Worm (Caenorhabditis elegans): ENCODE measurements around the gene F49F1.11.
A peak's percentile ranks its signal among the peaks of the same experiment; 100 is the strongest.

The F49F1.11 gene

DNA sequence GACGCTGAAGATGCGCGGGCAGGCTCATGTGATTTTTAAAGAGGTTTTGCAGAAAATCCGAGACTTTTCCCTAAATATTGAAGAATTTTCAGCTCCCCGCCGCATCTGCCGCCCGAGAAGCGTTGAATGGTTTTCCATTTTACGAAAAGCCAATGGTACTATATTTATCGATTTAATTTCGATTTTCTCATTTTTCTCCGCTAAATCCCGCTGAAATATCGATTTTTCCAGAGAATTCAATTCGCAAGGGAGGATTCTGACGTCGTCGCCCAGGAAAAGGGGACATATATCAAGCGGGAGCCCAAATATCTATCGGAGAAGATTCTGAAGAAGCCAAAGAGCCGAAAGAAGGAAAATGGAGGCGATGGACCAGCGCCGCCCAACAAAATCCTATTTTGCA lies 31.0 kb upstream of the F49F1.11 start:
- TF ChIP-seq spr-3 (GFP tag; optimal IDR thresholded peaks at IDR 0.05) = no peak
- no peak for TF ChIP-seq egl-27 (tag; optimal IDR thresholded peaks at IDR 0.05)
- TF ChIP-seq lim-7 (GFP tag; IDR thresholded peaks at IDR 0.05) = 0 out of 2 replicates have a peak, but pooled peaks have one; percentile 28
- TF ChIP-seq F49E8.2 (tag; optimal IDR thresholded peaks at IDR 0.05; ENCODE audit: borderline replicate concordance) = no peak
- no peak for TF ChIP-seq ztf-7 (tag; optimal IDR thresholded peaks at IDR 0.05)
- peak; percentile 52 for TF ChIP-seq ceh-28 (tag; optimal IDR thresholded peaks at IDR 0.05)

ce11 chrIV:4171531-4172163 lies 30.4 kb upstream of the F49F1.11 start, which contains the start of the genes K08D10.13 and rnp-2:
TSS of gene K08D10.13 (minus strand) at chrIV:4171581.
TSS of gene rnp-2 (plus strand) at chrIV:4172076.
- TF ChIP-seq dmd-6 (GFP tag; IDR thresholded peaks at IDR 0.05) (no peak), duxl-1 (tag; optimal IDR thresholded peaks at IDR 0.05; ENCODE audit: poor library complexity) (no peak), nhr-11 (tag; optimal IDR thresholded peaks at IDR 0.05) (no peak), mxl-2 (GFP tag; conservative IDR thresholded peaks at IDR 0.05) (no peak), T20F7.1 (GFP tag; optimal IDR thresholded peaks at IDR 0.05) (no peak), unc-39 (tag; optimal IDR thresholded peaks at IDR 0.05) (no peak), lsy-2 (tag; optimal IDR thresholded peaks at IDR 0.05) (no peak), lin-29 (GFP tag; IDR thresholded peaks at IDR 0.05) (no peak), mdt-29 (GFP tag; IDR thresholded peaks at IDR 0.05) (no peak), ceh-28 (tag; optimal IDR thresholded peaks at IDR 0.05) (no peak), aha-1 (tag) (peak; percentile 43), egl-27 (tag; optimal IDR thresholded peaks at IDR 0.05) (no peak), pqm-1 (tag; optimal IDR thresholded peaks at IDR 0.05) (no peak), cey-2 (tag; optimal IDR thresholded peaks at IDR 0.05; ENCODE audit: borderline replicate concordance, insufficient read depth) (no peak), dmd-9 (GFP tag; IDR thresholded peaks at IDR 0.05) (no peak), nhr-28 (tag; optimal IDR thresholded peaks at IDR 0.05) (peak; percentile 9), set-16 (GFP tag; IDR thresholded peaks at IDR 0.05) (no peak), fos-1 (tag; optimal IDR thresholded peaks at IDR 0.05) (no peak), madf-9 (GFP tag; conservative IDR thresholded peaks at IDR 0.05) (no peak), spr-1 (tag; optimal IDR thresholded peaks at IDR 0.05) (no peak), zip-2 (tag; optimal IDR thresholded peaks at IDR 0.05) (no peak), pha-4 (GFP tag; IDR thresholded peaks at IDR 0.05) (no peak), pha-4 (tag; optimal IDR thresholded peaks at IDR 0.05) (no peak), daf-12 (tag; optimal IDR thresholded peaks at IDR 0.05) (no peak), ZK337.2 (GFP tag; IDR thresholded peaks at IDR 0.05) (0 out of 2 replicates have a peak, but pooled peaks have one; percentile 25), dpl-1 (GFP tag; optimal IDR thresholded peaks at IDR 0.05) (peak; percentile 63), daf-19 (GFP tag; conservative IDR thresholded peaks at IDR 0.05) (no peak), gei-8 (GFP tag; optimal IDR thresholded peaks at IDR 0.05) (no peak), attf-4 (tag; optimal IDR thresholded peaks at IDR 0.05) (no peak), ZK546.5 (tag; optimal IDR thresholded peaks at IDR 0.05) (no peak), zfp-3 (GFP tag; conservative IDR thresholded peaks at IDR 0.05) (no peak), php-3 (GFP tag; IDR thresholded peaks at IDR 0.05) (no peak), tag-97 (GFP tag; IDR thresholded peaks at IDR 0.05) (no peak), nhr-77 (tag; optimal IDR thresholded peaks at IDR 0.05) (no peak), arid-1 (GFP tag; conservative IDR thresholded peaks at IDR 0.05) (no peak), hlh-30 (tag; optimal IDR thresholded peaks at IDR 0.05; ENCODE audit: insufficient read depth) (no peak), ces-1 (GFP tag; optimal IDR thresholded peaks at IDR 0.05) (no peak), aly-2 (tag; optimal IDR thresholded peaks at IDR 0.05) (no peak), hmg-1.1 (GFP tag; IDR thresholded peaks at IDR 0.05) (no peak), lin-15B (tag; optimal IDR thresholded peaks at IDR 0.05) (no peak), F44E2.7 (GFP tag; IDR thresholded peaks at IDR 0.05) (no peak), tra-1 (GFP tag; IDR thresholded peaks at IDR 0.05) (no peak), lin-13 (GFP tag; optimal IDR thresholded peaks at IDR 0.05) (peak; percentile 10), zip-11 (GFP tag; IDR thresholded peaks at IDR 0.05) (no peak), saeg-2 (GFP tag; IDR thresholded peaks at IDR 0.05) (no peak), nhr-48 (tag; optimal IDR thresholded peaks at IDR 0.05) (no peak)

Measured in whole organism, L4 larva.